Worm (Caenorhabditis elegans): Measurements from ENCODE around the gene C01G6.9.

- TF ChIP-seq ceh-20 (GFP tag; IDR thresholded peaks at IDR 0.05) (no peak), gei-8 (GFP tag; optimal IDR thresholded peaks at IDR 0.05) (no peak), nhr-237 (tag; optimal IDR thresholded peaks at IDR 0.05) (no peak), unc-130 (GFP tag; optimal IDR thresholded peaks at IDR 0.05) (no peak), hmg-1.1 (GFP tag; IDR thresholded peaks at IDR 0.05) (no peak), lin-29 (GFP tag; IDR thresholded peaks at IDR 0.05) (no peak), unc-62 (GFP tag; optimal IDR thresholded peaks at IDR 0.05 in 1 of 2) (peak in 1 of 2 experiments; percentile 2), unc-62 (tag; optimal IDR thresholded peaks at IDR 0.05) (no peak), skn-1 (tag; optimal IDR thresholded peaks at IDR 0.05) (no peak), sdz-12 (GFP tag; optimal IDR thresholded peaks at IDR 0.05) (no peak), nhr-10 (tag; optimal IDR thresholded peaks at IDR 0.05) (no peak), aha-1 (tag) (no peak), lsy-2 (tag; optimal IDR thresholded peaks at IDR 0.05) (no peak)
Observed at ce11 chrII:9299679-9300078, 4.1 kb upstream of the C01G6.9 start.
